Worm (Caenorhabditis elegans): ENCODE data around the gene vps-15.

vps-15 gene

DNA sequence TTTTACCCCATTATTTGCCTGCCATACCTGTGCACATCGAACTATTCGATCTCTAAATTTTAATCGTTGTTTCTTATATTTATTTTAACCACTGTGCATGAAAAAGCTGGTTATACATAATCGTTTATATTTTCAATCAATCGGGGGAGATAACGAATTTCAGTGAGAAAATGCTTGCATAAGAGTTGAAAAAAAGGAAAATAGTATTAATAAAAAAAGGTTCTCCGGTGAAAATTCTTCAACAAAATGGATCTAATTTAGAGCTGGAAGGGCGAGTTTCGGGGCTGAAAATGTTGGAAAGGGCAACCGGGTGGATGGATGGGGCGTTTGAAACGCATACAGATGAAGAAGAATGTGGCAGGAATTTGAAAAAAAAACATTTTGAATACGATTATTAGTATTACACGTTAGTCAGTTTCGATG is 1.9 kb upstream of the vps-15 start:
- TF ChIP-seq Y55F3AM.14 (GFP tag; optimal IDR thresholded peaks at IDR 0.05) (no peak), ceh-82 (tag; optimal IDR thresholded peaks at IDR 0.05) (no peak), mab-5 (tag; optimal IDR thresholded peaks at IDR 0.05) (no peak)

DNA sequence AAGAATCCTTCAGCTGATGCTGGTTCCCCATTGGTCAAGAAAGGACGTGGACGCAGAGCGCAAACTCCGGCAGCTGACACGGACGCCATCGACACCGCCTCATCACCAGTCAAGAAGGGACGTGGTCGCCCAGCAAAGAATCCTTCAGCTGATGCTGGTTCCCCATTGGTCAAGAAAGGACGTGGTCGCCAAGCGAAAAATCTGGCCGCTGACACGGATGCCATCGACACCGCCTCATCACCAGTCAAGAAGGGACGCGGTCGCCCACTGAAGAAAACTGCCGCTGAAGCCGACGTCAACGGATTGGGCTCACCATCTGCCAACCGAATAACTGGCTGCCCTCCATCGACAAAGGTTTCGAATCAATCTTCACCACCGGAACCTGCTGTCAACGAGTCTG is 1.3 kb upstream of the vps-15 start:
- TF ChIP-seq dmd-4 (tag; optimal IDR thresholded peaks at IDR 0.05): no peak
- TF ChIP-seq crh-2 (tag; optimal IDR thresholded peaks at IDR 0.05): no peak
- no peak for TF ChIP-seq nhr-25 (tag; optimal IDR thresholded peaks at IDR 0.05)
- TF ChIP-seq Y55F3AM.14 (GFP tag; optimal IDR thresholded peaks at IDR 0.05): no peak
- no peak for TF ChIP-seq nhr-11 (tag; optimal IDR thresholded peaks at IDR 0.05)
- no peak for TF ChIP-seq ceh-82 (tag; optimal IDR thresholded peaks at IDR 0.05)
- TF ChIP-seq nhr-129 (tag; optimal IDR thresholded peaks at IDR 0.05): no peak
- TF ChIP-seq sma-3 (GFP tag; optimal IDR thresholded peaks at IDR 0.05): no peak
- TF ChIP-seq R02D3.7 (tag; optimal IDR thresholded peaks at IDR 0.05): no peak
- TF ChIP-seq ama-1 (optimal IDR thresholded peaks at IDR 0.05): no peak
- TF ChIP-seq ceh-16 (tag; optimal IDR thresholded peaks at IDR 0.05): no peak
- TF ChIP-seq unc-55 (GFP tag; optimal IDR thresholded peaks at IDR 0.05): no peak
- no peak for TF ChIP-seq zag-1 (tag; optimal IDR thresholded peaks at IDR 0.05)
- TF ChIP-seq mab-5 (tag; optimal IDR thresholded peaks at IDR 0.05): no peak
- TF ChIP-seq nhr-12 (tag; optimal IDR thresholded peaks at IDR 0.05): no peak
- TF ChIP-seq nhr-10 (tag; optimal IDR thresholded peaks at IDR 0.05): no peak
- no peak for TF ChIP-seq elt-1 (tag; optimal IDR thresholded peaks at IDR 0.05)
- no peak for TF ChIP-seq fos-1 (tag; optimal IDR thresholded peaks at IDR 0.05)
- TF ChIP-seq mbf-1 (tag; optimal IDR thresholded peaks at IDR 0.05): no peak

DNA sequence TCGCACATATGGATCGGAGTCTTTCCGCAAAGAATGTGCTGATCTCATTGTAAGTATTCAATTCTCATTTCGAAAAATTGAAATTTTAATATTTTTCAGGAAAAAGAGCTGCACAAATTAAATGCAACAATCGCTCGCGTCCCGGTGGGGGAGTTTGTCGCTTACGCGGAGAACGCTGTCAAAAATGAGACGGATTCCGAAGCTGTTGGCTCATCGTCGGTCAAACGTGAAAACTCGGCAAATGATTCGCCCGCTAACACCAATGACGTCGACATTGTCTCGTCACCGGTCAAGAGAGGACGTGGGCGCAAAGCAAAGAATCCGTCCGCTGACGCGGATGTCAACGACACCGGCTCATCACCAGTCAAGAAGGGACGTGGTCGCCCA is 896 bp upstream of the vps-15 start:
- TF ChIP-seq peb-1 (tag; optimal IDR thresholded peaks at IDR 0.05): no peak
- TF ChIP-seq aly-2 (tag; optimal IDR thresholded peaks at IDR 0.05): no peak

- no peak for TF ChIP-seq Y55F3AM.14 (GFP tag; optimal IDR thresholded peaks at IDR 0.05)
- TF ChIP-seq zag-1 (tag; optimal IDR thresholded peaks at IDR 0.05): no peak
- TF ChIP-seq unc-62 (GFP tag; optimal IDR thresholded peaks at IDR 0.05): no peak
- TF ChIP-seq peb-1 (tag; optimal IDR thresholded peaks at IDR 0.05): no peak
- TF ChIP-seq aly-2 (tag; optimal IDR thresholded peaks at IDR 0.05): no peak
- TF ChIP-seq elt-3 (tag; optimal IDR thresholded peaks at IDR 0.05): no peak
- no peak for TF ChIP-seq elt-1 (tag; optimal IDR thresholded peaks at IDR 0.05)
- TF ChIP-seq lin-11 (tag; optimal IDR thresholded peaks at IDR 0.05): no peak
- no peak for TF ChIP-seq sem-4 (tag; optimal IDR thresholded peaks at IDR 0.05)
Observed at ce11 chrII:11914304-11914703, 1.3 kb downstream of the vps-15 start, which contains the start of gene ZK930.7. ZK930.7 (plus strand) TSS chrII:11914604.

- TF ChIP-seq ztf-4 (tag; optimal IDR thresholded peaks at IDR 0.05) (no peak), Y55F3AM.14 (GFP tag; optimal IDR thresholded peaks at IDR 0.05) (no peak), unc-39 (tag; optimal IDR thresholded peaks at IDR 0.05) (no peak), ama-1 (optimal IDR thresholded peaks at IDR 0.05) (no peak), zag-1 (tag; optimal IDR thresholded peaks at IDR 0.05) (no peak), unc-62 (GFP tag; optimal IDR thresholded peaks at IDR 0.05) (no peak), nhr-6 (tag; optimal IDR thresholded peaks at IDR 0.05) (no peak), nhr-237 (tag; optimal IDR thresholded peaks at IDR 0.05) (no peak), nhr-129 (tag; optimal IDR thresholded peaks at IDR 0.05) (no peak), aly-2 (tag; optimal IDR thresholded peaks at IDR 0.05) (no peak), nhr-21 (tag; optimal IDR thresholded peaks at IDR 0.05) (no peak), sem-4 (tag; optimal IDR thresholded peaks at IDR 0.05) (no peak), lin-39 (tag; optimal IDR thresholded peaks at IDR 0.05) (no peak), nhr-23 (tag; optimal IDR thresholded peaks at IDR 0.05) (no peak), nhr-10 (tag; optimal IDR thresholded peaks at IDR 0.05) (no peak), ceh-82 (tag; optimal IDR thresholded peaks at IDR 0.05) (no peak), nhr-25 (tag; optimal IDR thresholded peaks at IDR 0.05) (no peak), ceh-16 (tag; optimal IDR thresholded peaks at IDR 0.05) (no peak)
Observed at ce11 chrII:11910569-11910968, 5.1 kb downstream of the vps-15 start.

DNA sequence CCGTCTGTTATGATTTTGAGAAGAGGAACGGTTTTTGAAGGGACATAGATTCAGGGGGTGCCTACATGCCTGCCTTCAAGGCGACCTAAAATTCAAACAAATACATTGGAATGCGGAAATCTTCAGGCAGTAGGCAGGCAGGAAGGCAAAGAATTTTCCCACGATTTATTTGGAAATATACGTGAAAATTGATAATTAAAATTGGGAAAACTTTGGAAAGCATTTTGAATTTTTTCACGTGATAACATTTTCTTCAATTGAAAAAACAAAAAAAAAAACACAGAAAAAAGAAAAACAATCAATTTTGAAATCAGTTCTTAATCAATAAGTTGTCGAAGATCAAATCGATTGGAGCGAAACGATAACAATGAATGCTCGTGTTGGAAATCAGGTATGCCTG is 9.4 kb downstream of the vps-15 start, which contains the start of gene ZK930.4:
TSS of gene ZK930.4 (plus strand) at position 301 of the 400 bp plus-strand sequence.
- TF ChIP-seq lin-39 (tag; optimal IDR thresholded peaks at IDR 0.05) (no peak), nhr-21 (tag; optimal IDR thresholded peaks at IDR 0.05) (no peak), ztf-4 (tag; optimal IDR thresholded peaks at IDR 0.05) (no peak), ztf-1 (GFP tag; conservative IDR thresholded peaks at IDR 0.05) (no peak), nhr-11 (tag; optimal IDR thresholded peaks at IDR 0.05) (no peak), nhr-10 (tag; optimal IDR thresholded peaks at IDR 0.05) (no peak), nhr-77 (tag; optimal IDR thresholded peaks at IDR 0.05) (no peak), F13H6.1 (tag; optimal IDR thresholded peaks at IDR 0.05) (no peak), crh-2 (tag; optimal IDR thresholded peaks at IDR 0.05) (no peak), alr-1 (tag; optimal IDR thresholded peaks at IDR 0.05) (no peak), nhr-23 (tag; optimal IDR thresholded peaks at IDR 0.05) (no peak)

Measured in whole organism, L2 larva.